Fruit fly (Drosophila melanogaster): ENCODE measurements around the gene odd.

odd gene

dm6 chr2L:3642148-3642920 is 35.8 kb upstream of the odd start:
- peak; percentile 2 for TF ChIP-seq tai (GFP tag; optimal IDR thresholded peaks at IDR 0.05)
- no peak for TF ChIP-seq Rel (GFP tag; optimal IDR thresholded peaks at IDR 0.05)
- TF ChIP-seq Rel (tag; optimal IDR thresholded peaks at IDR 0.05) = peak; percentile 81
- TF ChIP-seq woc (GFP tag; optimal IDR thresholded peaks at IDR 0.05) = no peak
- peak; percentile 38 for TF ChIP-seq CrebA (GFP tag; optimal IDR thresholded peaks at IDR 0.05; ENCODE audit: borderline replicate concordance)
- peak; percentile 41 for TF ChIP-seq brk (GFP tag; optimal IDR thresholded peaks at IDR 0.05)
- no peak for TF ChIP-seq sage (GFP tag; optimal IDR thresholded peaks at IDR 0.05)

DNA sequence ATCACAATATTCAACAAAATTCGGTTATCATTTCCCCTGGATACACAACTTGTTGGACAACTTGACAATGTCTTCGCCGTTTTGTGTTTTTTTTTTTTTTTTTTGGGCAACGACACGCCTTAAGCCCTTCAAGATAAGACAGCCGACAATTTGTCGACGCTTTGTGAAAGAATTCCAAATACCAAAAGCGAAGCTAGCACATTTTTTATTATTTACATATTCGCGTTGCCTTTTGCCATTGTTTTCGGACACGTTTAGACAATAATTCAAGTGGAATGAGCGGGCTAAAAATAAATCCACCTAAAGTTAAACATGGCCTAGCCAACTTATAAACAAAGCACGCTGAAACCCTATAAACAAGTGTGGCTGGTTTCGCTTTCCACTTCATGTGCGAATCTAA is 34.4 kb upstream of the odd start:
- TF ChIP-seq N (GFP tag; optimal IDR thresholded peaks at IDR 0.05) (no peak), ey (GFP tag; optimal IDR thresholded peaks at IDR 0.05) (no peak), Dif (GFP tag; optimal IDR thresholded peaks at IDR 0.05; ENCODE audit: partially characterized antibody) (no peak), Dfd (GFP tag; optimal IDR thresholded peaks at IDR 0.05) (no peak)

- TF ChIP-seq dl (GFP tag; optimal IDR thresholded peaks at IDR 0.05; ENCODE audit: insufficient read depth in 1 of 2, partially characterized antibody in 2 of 2) (no peak), br (GFP tag; optimal IDR thresholded peaks at IDR 0.05) (peak; percentile 19), Rel (GFP tag; optimal IDR thresholded peaks at IDR 0.05) (no peak), Rel (tag; optimal IDR thresholded peaks at IDR 0.05) (peak; percentile 70)
Measured at dm6 chr2L:3639924-3640323, 33.4 kb upstream of the odd start.

DNA sequence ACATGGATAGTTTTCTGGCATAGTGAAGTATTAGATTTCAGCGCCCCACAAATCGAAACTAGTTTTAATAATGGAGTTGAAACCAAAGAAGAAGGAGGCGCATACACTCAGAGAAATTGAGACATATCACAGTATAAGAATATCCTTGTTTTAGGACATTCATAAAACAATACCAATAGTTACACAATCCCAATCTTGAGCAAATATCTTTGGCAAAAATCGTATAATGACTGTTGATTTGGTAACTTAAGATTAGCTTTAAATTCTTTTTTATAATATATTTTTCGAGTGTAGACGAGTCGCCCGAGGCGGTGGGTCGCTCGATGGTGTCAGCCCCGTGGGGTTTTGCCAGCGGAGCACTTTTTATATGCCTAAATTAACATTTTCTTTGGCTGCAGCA is 28.9 kb upstream of the odd start:
- TF ChIP-seq brk (GFP tag; optimal IDR thresholded peaks at IDR 0.05) (no peak), sage (GFP tag; optimal IDR thresholded peaks at IDR 0.05) (no peak), br (GFP tag; optimal IDR thresholded peaks at IDR 0.05) (no peak), foxo (GFP tag; optimal IDR thresholded peaks at IDR 0.05) (no peak)

dm6 chr2L:3633871-3634270 is 27.3 kb upstream of the odd start:
- TF ChIP-seq psq (GFP tag; optimal IDR thresholded peaks at IDR 0.05) = no peak
- TF ChIP-seq tai (GFP tag; optimal IDR thresholded peaks at IDR 0.05) = peak; percentile 45
- TF ChIP-seq Myc (optimal IDR thresholded peaks at IDR 0.05) = peak; percentile 62

- TF ChIP-seq Jra (GFP tag; optimal IDR thresholded peaks at IDR 0.05) (peak; percentile 92), jim (GFP tag; optimal IDR thresholded peaks at IDR 0.05) (no peak), brk (GFP tag; optimal IDR thresholded peaks at IDR 0.05) (peak; percentile 94), fru (GFP tag; optimal IDR thresholded peaks at IDR 0.05) (peak; percentile 98), usp (GFP tag; optimal IDR thresholded peaks at IDR 0.05) (no peak), N (GFP tag; optimal IDR thresholded peaks at IDR 0.05) (no peak), CG32264 (GFP tag; optimal IDR thresholded peaks at IDR 0.05) (peak; percentile 95), sv (GFP tag; optimal IDR thresholded peaks at IDR 0.05) (peak; percentile 94), lola (GFP tag; optimal IDR thresholded peaks at IDR 0.05) (no peak), foxo (GFP tag; optimal IDR thresholded peaks at IDR 0.05) (peak; percentile 82 to 96), pan (optimal IDR thresholded peaks at IDR 0.05) (no peak), tai (GFP tag; optimal IDR thresholded peaks at IDR 0.05) (peak; percentile 83), Sp1 (GFP tag; optimal IDR thresholded peaks at IDR 0.05) (peak; percentile 95), h (GFP tag; optimal IDR thresholded peaks at IDR 0.05) (peak; percentile 97), woc (GFP tag; optimal IDR thresholded peaks at IDR 0.05) (peak; percentile 96), Dif (GFP tag; optimal IDR thresholded peaks at IDR 0.05; ENCODE audit: partially characterized antibody) (peak; percentile 95), OdsH (GFP tag; optimal IDR thresholded peaks at IDR 0.05) (peak; percentile 95), Myc (optimal IDR thresholded peaks at IDR 0.05) (peak; percentile 66), Hr83 (GFP tag; optimal IDR thresholded peaks at IDR 0.05; ENCODE audit: poor library complexity, severe bottlenecking) (peak; percentile 55), CrebA (GFP tag; optimal IDR thresholded peaks at IDR 0.05; ENCODE audit: borderline replicate concordance) (no peak), dsf (GFP tag; optimal IDR thresholded peaks at IDR 0.05; ENCODE audit: borderline replicate concordance) (peak; percentile 78), psq (GFP tag; optimal IDR thresholded peaks at IDR 0.05) (peak; percentile 92), ey (GFP tag; optimal IDR thresholded peaks at IDR 0.05) (peak; percentile 94), Hnf4 (GFP tag; optimal IDR thresholded peaks at IDR 0.05) (peak; percentile 96), dmrt93B (GFP tag; optimal IDR thresholded peaks at IDR 0.05) (peak; percentile 97), br (GFP tag; optimal IDR thresholded peaks at IDR 0.05) (peak; percentile 96), Vsx2 (GFP tag; optimal IDR thresholded peaks at IDR 0.05; ENCODE audit: partially characterized antibody) (peak; percentile 85), HLH106 (tag; optimal IDR thresholded peaks at IDR 0.05) (peak; percentile 99), Rel (GFP tag; optimal IDR thresholded peaks at IDR 0.05) (peak; percentile 88), Rel (tag; optimal IDR thresholded peaks at IDR 0.05) (peak; percentile 75), GATAd (GFP tag; optimal IDR thresholded peaks at IDR 0.05) (peak; percentile 34), dl (GFP tag; optimal IDR thresholded peaks at IDR 0.05; ENCODE audit: insufficient read depth in 1 of 2, partially characterized antibody in 2 of 2) (peak; percentile 84 to 85)
Measured at dm6 chr2L:3632047-3632880, 25.7 kb upstream of the odd start.
